Worm (Caenorhabditis elegans): Measurements from ENCODE around the gene cey-1.

Gene cey-1

ce11 chrII:10995600-10995999 is 45.4 kb downstream of the cey-1 start:
- TF ChIP-seq nhr-2 (tag; optimal IDR thresholded peaks at IDR 0.05) (no peak), M03D4.4 (tag; optimal IDR thresholded peaks at IDR 0.05) (no peak), drap-1 (GFP tag; optimal IDR thresholded peaks at IDR 0.05) (no peak), elt-3 (tag; optimal IDR thresholded peaks at IDR 0.05) (no peak), blmp-1 (tag; optimal IDR thresholded peaks at IDR 0.05) (no peak), ceh-83 (GFP tag; optimal IDR thresholded peaks at IDR 0.05) (no peak), ceh-43 (GFP tag; optimal IDR thresholded peaks at IDR 0.05) (no peak)

- TF ChIP-seq lin-32 (GFP tag; optimal IDR thresholded peaks at IDR 0.05) (no peak), ceh-83 (GFP tag; optimal IDR thresholded peaks at IDR 0.05) (peak; percentile 2)
These were observed 47.3 kb downstream of the cey-1 start for ce11 chrII:10993607-10994229.

DNA sequence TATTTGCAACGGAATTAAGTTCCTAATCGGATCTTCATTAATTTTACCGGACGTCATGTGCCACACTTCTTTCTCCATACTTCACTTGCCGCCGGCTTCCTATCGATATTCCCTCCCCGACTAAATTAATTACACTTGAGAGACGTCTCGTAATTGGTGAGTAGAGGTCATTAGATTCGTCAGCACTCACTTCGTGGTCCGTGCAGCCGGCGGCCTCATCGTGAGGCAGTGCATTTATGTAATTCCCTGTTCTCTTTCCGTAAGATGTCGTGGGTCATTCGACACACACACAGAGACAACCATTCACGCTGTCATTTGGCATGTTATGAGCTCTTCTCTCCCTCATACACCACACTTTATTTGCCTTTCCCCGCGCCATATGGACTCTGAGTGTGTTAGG is 50.4 kb downstream of the cey-1 start:
- TF ChIP-seq mep-1 (tag; optimal IDR thresholded peaks at IDR 0.05) (peak; percentile 21), mab-5 (tag; optimal IDR thresholded peaks at IDR 0.05) (no peak), ces-1 (GFP tag; optimal IDR thresholded peaks at IDR 0.05) (peak; percentile 99), lsy-2 (tag; optimal IDR thresholded peaks at IDR 0.05) (no peak), unc-62 (GFP tag; optimal IDR thresholded peaks at IDR 0.05) (peak; percentile 46), snpc-4 (tag; optimal IDR thresholded peaks at IDR 0.05) (no peak), nhr-2 (tag; optimal IDR thresholded peaks at IDR 0.05) (peak; percentile 73), flh-1 (GFP tag; optimal IDR thresholded peaks at IDR 0.05) (no peak), ceh-43 (GFP tag; optimal IDR thresholded peaks at IDR 0.05) (peak; percentile 63), lin-32 (GFP tag; optimal IDR thresholded peaks at IDR 0.05) (peak; percentile 32), lin-13 (tag; optimal IDR thresholded peaks at IDR 0.05) (no peak), tbx-8 (GFP tag; optimal IDR thresholded peaks at IDR 0.05) (no peak), ceh-39 (tag; optimal IDR thresholded peaks at IDR 0.05) (no peak), sptf-1 (tag; optimal IDR thresholded peaks at IDR 0.05) (peak; percentile 50), drap-1 (GFP tag; optimal IDR thresholded peaks at IDR 0.05) (no peak), nhr-76 (tag; optimal IDR thresholded peaks at IDR 0.05) (no peak), ceh-83 (GFP tag; optimal IDR thresholded peaks at IDR 0.05) (no peak), unc-39 (tag; optimal IDR thresholded peaks at IDR 0.05) (no peak), nhr-28 (tag; optimal IDR thresholded peaks at IDR 0.05) (no peak), sem-2 (GFP tag; optimal IDR thresholded peaks at IDR 0.05) (no peak), mls-2 (tag; optimal IDR thresholded peaks at IDR 0.05) (peak; percentile 67), cnd-1 (tag; optimal IDR thresholded peaks at IDR 0.05) (peak; percentile 1)
